Fruit fly (Drosophila melanogaster): ENCODE measurements around the gene Pcyt2.

DNA sequence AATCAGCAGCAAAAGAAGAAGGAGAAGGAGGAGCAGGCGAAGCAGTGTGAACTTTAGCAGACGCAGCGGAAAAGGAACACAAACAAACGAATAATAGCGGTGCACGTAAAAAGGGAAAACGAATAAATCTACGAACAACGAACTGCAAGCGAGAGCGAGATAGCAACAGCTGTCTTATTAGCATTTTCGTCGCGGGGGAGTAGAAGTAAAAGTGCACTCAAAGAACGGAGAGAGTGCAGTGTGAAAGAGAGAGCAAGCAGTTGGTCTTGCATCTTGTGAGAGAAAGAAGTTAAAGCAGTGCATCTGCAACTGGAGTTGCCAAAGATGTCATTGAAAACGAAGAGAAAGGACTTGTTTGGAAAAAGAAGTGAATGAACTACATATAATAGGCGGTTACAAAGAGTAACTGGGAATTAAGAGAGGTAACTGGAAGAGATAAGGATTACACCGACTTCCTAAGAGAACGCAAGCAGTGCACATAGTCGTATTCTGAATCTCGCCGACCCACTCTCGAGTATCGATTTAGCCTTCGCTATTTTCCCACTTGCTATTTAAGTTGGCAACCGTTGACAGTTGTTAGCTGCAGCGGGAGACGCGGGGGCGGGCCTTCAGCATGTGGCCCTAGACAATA is 39.6 kb downstream of the Pcyt2 start:
- TF ChIP-seq CG8478 (optimal IDR thresholded peaks at IDR 0.05) (no peak), CTCF (optimal IDR thresholded peaks at IDR 0.05) (no peak)
